Fruit fly (Drosophila melanogaster) whole organism, wandering third instar larva: ENCODE results near the gene Ndf.

Source experiments
- Abd-B ChIP-seq: fragments of >200 bp; optimal IDR thresholded peaks from 2 replicates; lab custom pipeline; 2017; ENCODE audit warnings: missing biosample characterization, missing genetic modification characterization
- CG32264 ChIP-seq: fragments of 200-800 bp; sonication (Bioruptor generic); optimal IDR thresholded peaks from 2 replicates; lab custom pipeline; 2016; ENCODE audit warnings: missing biosample characterization, missing genetic modification characterization
- CrebA ChIP-seq: fragments of 200-800 bp; sonication (Bioruptor generic); optimal IDR thresholded peaks from 2 replicates; lab custom pipeline; 2016; ENCODE audit warnings: missing biosample characterization, mild to moderate bottlenecking, missing genetic modification characterization, borderline replicate concordance
- Dfd ChIP-seq: fragments of >200 bp; optimal IDR thresholded peaks from 2 replicates; lab custom pipeline; 2017; ENCODE audit warnings: missing biosample characterization, missing genetic modification characterization
- Dif ChIP-seq: fragments of 200-275, 200-300 bp; sonication (Bioruptor generic); optimal IDR thresholded peaks from 2 replicates; lab custom pipeline; 2018; ENCODE audit warnings: missing biosample characterization, missing genetic modification characterization; ENCODE audit not compliant: partially characterized antibody
- HLH106 ChIP-seq: fragments of 200-800 bp; optimal IDR thresholded peaks from 3 replicates; lab custom pipeline; 2019; ENCODE audit warnings: missing biosample characterization, mild to moderate bottlenecking, missing genetic modification characterization, moderate library complexity
- Hnf4 ChIP-seq: fragments of 200-800 bp; sonication (Bioruptor generic); optimal IDR thresholded peaks from 2 replicates; lab custom pipeline; 2016; ENCODE audit warnings: missing biosample characterization, mild to moderate bottlenecking, missing genetic modification characterization
- Hr78 ChIP-seq: fragments of >200 bp; optimal IDR thresholded peaks from 2 replicates; lab custom pipeline; 2017; ENCODE audit warnings: missing biosample characterization, missing genetic modification characterization
- Jra ChIP-seq: sonication (Bioruptor generic); optimal IDR thresholded peaks from 2 replicates; lab custom pipeline; 2016; ENCODE audit warnings: missing biosample characterization, missing genetic modification characterization
- OdsH ChIP-seq: fragments of 200-800 bp; sonication (Bioruptor generic); optimal IDR thresholded peaks from 2 replicates; lab custom pipeline; 2016; ENCODE audit warnings: missing biosample characterization, mild to moderate bottlenecking, missing genetic modification characterization
- Rel ChIP-seq, 2 experiments: fragments of 200-800 bp; sonication (Bioruptor generic) in 1 of 2; optimal IDR thresholded peaks; 2 replicates in 1 of 2; 3 replicates in 1 of 2; lab custom pipeline; 2016 to 2019; ENCODE audit warnings: mild to moderate bottlenecking in 2 of 2, missing biosample characterization in 2 of 2, missing genetic modification characterization in 2 of 2, moderate library complexity in 1 of 2
- Sp1 ChIP-seq: fragments of 200-800 bp; sonication (Bioruptor generic); optimal IDR thresholded peaks from 3 replicates; lab custom pipeline; 2019; ENCODE audit warnings: missing biosample characterization, mild to moderate bottlenecking, missing genetic modification characterization, moderate library complexity
- Vsx2 ChIP-seq: fragments of 200-300, 225-300 bp; sonication (Bioruptor generic); optimal IDR thresholded peaks from 2 replicates; lab custom pipeline; 2018; ENCODE audit warnings: missing biosample characterization, missing genetic modification characterization; ENCODE audit not compliant: partially characterized antibody
- br ChIP-seq: fragments of 200-800 bp; sonication (Bioruptor generic); optimal IDR thresholded peaks from 2 replicates; lab custom pipeline; 2016; ENCODE audit warnings: missing biosample characterization, missing genetic modification characterization
- dl ChIP-seq, 2 experiments: fragments of 175-275, 200-275 bp in 1 of 2; fragments of 200-275 bp in 1 of 2; sonication (Bioruptor generic); optimal IDR thresholded peaks; lab custom pipeline; 2018; ENCODE audit warnings: mild to moderate bottlenecking in 2 of 2, missing biosample characterization in 2 of 2, missing genetic modification characterization in 2 of 2, moderate library complexity in 2 of 2; ENCODE audit not compliant: partially characterized antibody in 2 of 2, insufficient read depth in 1 of 2
- dmrt93B ChIP-seq: fragments of 200-800 bp; sonication (Bioruptor generic); optimal IDR thresholded peaks from 2 replicates; lab custom pipeline; 2018; ENCODE audit warnings: missing biosample characterization, mild to moderate bottlenecking, missing genetic modification characterization
- dsf ChIP-seq: sonication (Bioruptor generic); optimal IDR thresholded peaks from 2 replicates; lab custom pipeline; 2016; ENCODE audit warnings: missing biosample characterization, missing genetic modification characterization, borderline replicate concordance
- ey ChIP-seq: fragments of 200-800 bp; sonication (Bioruptor generic); optimal IDR thresholded peaks from 2 replicates; lab custom pipeline; 2016; ENCODE audit warnings: missing biosample characterization, missing genetic modification characterization
- foxo ChIP-seq, 2 experiments: fragments of 200-800 bp; sonication (Bioruptor generic); optimal IDR thresholded peaks; 2 replicates in 1 of 2; 3 replicates in 1 of 2; lab custom pipeline; 2016 to 2017; ENCODE audit warnings: missing biosample characterization in 2 of 2, missing genetic modification characterization in 2 of 2
- fru ChIP-seq: fragments of 200-800 bp; sonication (Bioruptor generic); optimal IDR thresholded peaks from 3 replicates; lab custom pipeline; 2016; ENCODE audit warnings: missing biosample characterization, mild to moderate bottlenecking, missing genetic modification characterization
- h ChIP-seq: fragments of 200-800 bp; sonication (Bioruptor generic); optimal IDR thresholded peaks from 3 replicates; lab custom pipeline; 2016; ENCODE audit warnings: missing biosample characterization, mild to moderate bottlenecking, missing genetic modification characterization
- jim ChIP-seq: fragments of 175-275, 200-325 bp; sonication (Bioruptor generic); optimal IDR thresholded peaks from 2 replicates; lab custom pipeline; 2016; ENCODE audit warnings: missing biosample characterization, mild to moderate bottlenecking, missing genetic modification characterization
- lola ChIP-seq: fragments of >200 bp; optimal IDR thresholded peaks from 2 replicates; lab custom pipeline; 2017; ENCODE audit warnings: missing biosample characterization, missing genetic modification characterization
- psq ChIP-seq: fragments of 200-800 bp; sonication (Bioruptor generic); optimal IDR thresholded peaks from 3 replicates; lab custom pipeline; 2017; ENCODE audit warnings: missing biosample characterization, mild to moderate bottlenecking, missing genetic modification characterization, moderate library complexity
- rgr ChIP-seq: fragments of 200-800 bp; sonication (Bioruptor generic); optimal IDR thresholded peaks from 3 replicates; lab custom pipeline; 2016; ENCODE audit warnings: missing biosample characterization, mild to moderate bottlenecking, missing genetic modification characterization
- sage ChIP-seq: fragments of 200-800 bp; sonication (Bioruptor generic); optimal IDR thresholded peaks from 2 replicates; lab custom pipeline; 2016; ENCODE audit warnings: missing biosample characterization, mild to moderate bottlenecking, missing genetic modification characterization
- woc ChIP-seq: sonication (Bioruptor generic); optimal IDR thresholded peaks from 2 replicates; lab custom pipeline; 2016; ENCODE audit warnings: missing biosample characterization, mild to moderate bottlenecking, missing genetic modification characterization

Ndf gene

DNA sequence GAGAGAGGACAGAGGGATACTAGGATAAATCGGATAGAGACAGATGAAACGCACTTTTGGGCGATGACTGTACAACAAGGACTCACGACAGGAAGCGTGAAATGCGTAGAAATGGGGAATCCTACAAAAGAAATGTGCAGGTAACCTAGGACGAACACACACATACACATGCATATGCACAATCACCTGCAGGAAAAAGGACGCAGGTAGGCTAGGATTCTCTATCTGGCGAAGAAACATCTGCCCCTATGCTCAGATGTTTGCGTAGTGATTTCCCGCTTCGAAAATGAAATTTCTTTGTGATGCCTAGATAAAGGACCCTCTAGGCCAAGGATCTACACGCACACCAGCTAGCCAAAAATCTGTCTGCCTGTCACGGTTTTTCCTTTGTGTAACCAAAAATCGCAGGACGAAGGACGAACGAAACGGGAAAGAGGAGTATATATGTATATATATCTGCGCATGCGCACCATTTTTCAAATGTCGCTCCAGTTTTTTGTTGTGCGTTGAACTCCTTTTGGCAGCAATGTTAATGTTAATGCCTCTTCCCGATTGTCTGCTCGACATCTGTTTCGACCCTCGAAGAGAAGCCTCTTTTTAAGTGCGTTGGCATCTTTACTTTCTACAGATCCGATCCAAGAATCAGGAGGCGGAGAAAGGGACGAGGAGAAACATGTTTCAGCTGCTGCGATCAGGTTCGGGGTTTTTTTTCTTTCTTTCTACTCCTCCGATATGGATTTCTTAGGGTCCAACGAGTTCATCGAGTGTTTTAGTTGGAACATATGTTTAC, 15.2 kb upstream of the Ndf start:
- TF ChIP-seq Rel (GFP tag; optimal IDR thresholded peaks at IDR 0.05; lab: Kevin White, UChicago) = no peak
- peak; percentile 43 for TF ChIP-seq Rel (tag; optimal IDR thresholded peaks at IDR 0.05; lab: Kevin White, UChicago)
- no peak for TF ChIP-seq foxo (GFP tag; optimal IDR thresholded peaks at IDR 0.05; lab: Kevin White, UChicago)
- peak; percentile 37 for TF ChIP-seq Dif (GFP tag; lab: Kevin White, UChicago)
- no peak for TF ChIP-seq Jra (GFP tag; lab: Kevin White, UChicago)
- TF ChIP-seq dmrt93B (GFP tag; lab: Kevin White, UChicago) = no peak
- TF ChIP-seq Sp1 = no peak
- TF ChIP-seq woc (GFP tag; lab: Kevin White, UChicago) = peak; percentile 15
- TF ChIP-seq Abd-B (GFP tag; lab: Kevin White, UChicago) = no peak
- no peak for TF ChIP-seq ey (GFP tag; lab: Kevin White, UChicago)
- TF ChIP-seq Vsx2 (GFP tag; lab: Kevin White, UChicago) = peak; percentile 42
- TF ChIP-seq CG32264 (GFP tag; lab: Kevin White, UChicago) = no peak
- no peak for TF ChIP-seq lola (GFP tag; lab: Kevin White, UChicago)
- TF ChIP-seq CrebA (GFP tag; lab: Kevin White, UChicago) = peak; percentile 48
- TF ChIP-seq, all 38 proteins: peak for 5

DNA sequence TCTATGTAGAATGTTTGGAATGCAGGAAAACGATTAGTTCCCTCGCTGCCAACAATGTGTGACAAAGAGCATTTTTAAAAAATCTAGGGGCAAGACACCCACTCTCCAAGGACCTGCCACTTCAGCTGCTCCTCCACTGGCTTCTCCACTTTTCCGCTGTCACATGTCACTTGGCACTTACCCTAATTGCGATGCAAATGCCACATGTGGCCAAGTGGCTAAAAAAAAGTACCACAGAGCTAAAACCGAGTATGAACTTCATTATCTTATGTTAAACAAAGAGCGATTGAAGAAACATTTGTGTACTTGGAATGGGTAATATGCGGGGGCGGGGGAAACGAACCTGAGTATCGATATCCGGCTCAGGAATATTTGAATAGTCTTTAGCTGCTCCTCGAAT, 14.4 kb upstream of the Ndf start:
- TF ChIP-seq dl (GFP tag; optimal IDR thresholded peaks at IDR 0.05; lab: Kevin White, UChicago; ENCODE audit: insufficient read depth in 1 of 2, partially characterized antibody in 2 of 2) (no peak), Dif (GFP tag; lab: Kevin White, UChicago) (no peak), dsf (GFP tag; lab: Kevin White, UChicago) (no peak), Vsx2 (GFP tag; lab: Kevin White, UChicago) (no peak)
- TF ChIP-seq, all 38 proteins: peak for 0

DNA sequence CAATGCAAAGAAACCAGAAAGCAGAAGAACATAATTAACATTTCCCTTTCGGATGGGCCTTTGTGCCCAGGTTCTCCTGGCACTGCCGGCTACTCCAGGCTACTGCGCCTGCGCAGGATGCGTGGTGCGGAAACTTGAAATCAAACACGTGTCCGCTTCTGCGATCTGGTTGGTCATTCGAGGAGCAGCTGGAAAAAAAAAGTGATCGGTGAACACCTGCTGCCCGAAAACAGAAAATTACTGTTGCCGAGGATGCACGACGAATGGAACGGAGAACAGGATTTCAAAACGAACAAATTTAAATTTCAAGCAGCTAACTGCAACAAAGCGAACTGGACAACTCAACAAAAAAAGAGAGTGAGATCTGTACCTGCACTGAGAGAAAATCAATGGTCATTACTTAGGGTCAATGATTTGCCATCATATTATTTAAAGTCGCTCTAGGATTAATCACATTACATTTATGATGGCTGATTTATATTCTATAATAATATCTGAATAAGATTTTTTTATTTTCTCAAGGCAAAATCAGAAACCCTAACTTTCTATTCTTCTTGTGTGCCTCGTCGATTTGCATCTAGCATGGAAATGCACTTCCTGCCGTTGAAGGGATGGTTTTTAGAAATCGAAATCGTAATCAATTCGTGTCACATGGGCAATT, 13.7 kb upstream of the Ndf start:
- TF ChIP-seq rgr (GFP tag; lab: Kevin White, UChicago) = peak; percentile 46
- TF ChIP-seq OdsH (GFP tag; lab: Kevin White, UChicago) = peak; percentile 47
- TF ChIP-seq Dif (GFP tag; lab: Kevin White, UChicago) = no peak
- peak; percentile 29 for TF ChIP-seq HLH106 (tag; lab: Kevin White, UChicago)
- TF ChIP-seq fru (GFP tag; lab: Kevin White, UChicago) = peak; percentile 53
- no peak for TF ChIP-seq dmrt93B (GFP tag; lab: Kevin White, UChicago)
- no peak for TF ChIP-seq sage (GFP tag; lab: Kevin White, UChicago)
- no peak for TF ChIP-seq Hr78 (GFP tag; lab: Kevin White, UChicago)
- peak; percentile 12 for TF ChIP-seq woc (GFP tag; lab: Kevin White, UChicago)
- TF ChIP-seq Dfd (GFP tag; lab: Kevin White, UChicago) = no peak
- TF ChIP-seq psq (GFP tag; lab: Kevin White, UChicago) = peak; percentile 30
- peak in 1 of 2 experiments; percentile 64 for TF ChIP-seq foxo (GFP tag; optimal IDR thresholded peaks at IDR 0.05; lab: Kevin White, UChicago)
- no peak for TF ChIP-seq lola (GFP tag; lab: Kevin White, UChicago)
- TF ChIP-seq Abd-B (GFP tag; lab: Kevin White, UChicago) = no peak
- TF ChIP-seq Rel (GFP tag; optimal IDR thresholded peaks at IDR 0.05; lab: Kevin White, UChicago) = no peak
- no peak for TF ChIP-seq Rel (tag; optimal IDR thresholded peaks at IDR 0.05; lab: Kevin White, UChicago)
- peak; percentile 38 for TF ChIP-seq Hnf4 (GFP tag; lab: Kevin White, UChicago)
- TF ChIP-seq jim = no peak
- TF ChIP-seq br (GFP tag; lab: Kevin White, UChicago) = peak; percentile 13
- peak; percentile 47 for TF ChIP-seq Sp1
- TF ChIP-seq ey (GFP tag; lab: Kevin White, UChicago) = peak; percentile 18
- peak; percentile 63 for TF ChIP-seq h (GFP tag; lab: Kevin White, UChicago)

DNA sequence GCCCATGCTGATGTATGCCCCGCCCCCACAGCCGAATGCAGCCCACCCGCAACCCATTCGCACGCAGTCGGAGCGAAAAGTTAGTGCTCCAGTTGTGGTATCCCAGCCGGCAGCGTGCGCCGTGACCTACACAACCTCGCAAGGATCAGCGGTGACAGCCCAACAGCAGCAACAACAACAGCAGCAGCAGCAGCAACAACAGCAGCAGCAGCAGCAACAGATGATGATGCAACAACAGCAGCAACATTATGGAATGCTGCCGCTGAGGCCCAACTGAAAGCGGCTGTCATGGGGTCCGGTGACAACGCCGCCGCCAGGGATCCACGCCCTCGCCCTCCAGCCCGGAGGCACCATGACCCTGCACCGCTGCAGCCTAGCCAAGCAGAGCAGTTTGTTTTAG, 9.2 kb upstream of the Ndf start:
- TF ChIP-seq Dfd (GFP tag; lab: Kevin White, UChicago) (peak; percentile 93), Hnf4 (GFP tag; lab: Kevin White, UChicago) (no peak)
